Fruit fly (Drosophila melanogaster) whole organism, embryonic: ENCODE results near the gene CG12948.

Experiments
- CG10654 ChIP-seq: fragments of 200-800 bp; sonication (Bioruptor generic); optimal IDR thresholded peaks from 2 replicates; lab custom pipeline; 2016; ENCODE audit warnings: missing biosample characterization, missing genetic modification characterization
- CG18476 ChIP-seq: fragments of 200-800 bp; sonication (Bioruptor generic); optimal IDR thresholded peaks from 2 replicates; lab custom pipeline; 2016; ENCODE audit warnings: missing biosample characterization, mild to moderate bottlenecking, missing genetic modification characterization
- CG5953 ChIP-seq: fragments of 200-800 bp; sonication (Bioruptor generic); IDR thresholded peaks from 2 replicates; pipeline ENCODE4 v1.3.6; 2022; ENCODE audit warnings: missing biosample characterization, missing genetic modification characterization
- CG6272 ChIP-seq: fragments of 200-800 bp; sonication (Bioruptor generic); IDR thresholded peaks from 2 replicates; pipeline ENCODE4 v1.3.6; 2022; ENCODE audit warnings: missing biosample characterization, missing genetic modification characterization
- CG7786 ChIP-seq: fragments of 200-800 bp; sonication (Bioruptor generic); optimal IDR thresholded peaks from 2 replicates; lab custom pipeline; 2016; ENCODE audit warnings: missing biosample characterization, missing genetic modification characterization
- Camta ChIP-seq: fragments of 200-800 bp; sonication (Bioruptor generic); optimal IDR thresholded peaks from 2 replicates; lab custom pipeline; 2016; ENCODE audit warnings: missing biosample characterization, missing genetic modification characterization
- Lpt ChIP-seq: fragments of >200 bp; optimal IDR thresholded peaks from 2 replicates; lab custom pipeline; 2018; ENCODE audit warnings: missing biosample characterization, missing genetic modification characterization
- Max ChIP-seq: fragments of 200-800 bp; sonication (Bioruptor generic); optimal IDR thresholded peaks from 2 replicates; lab custom pipeline; 2016; ENCODE audit warnings: missing biosample characterization, mild to moderate bottlenecking, missing genetic modification characterization
- Ssrp ChIP-seq: fragments of 200-800 bp; sonication (Bioruptor generic); optimal IDR thresholded peaks from 2 replicates; lab custom pipeline; 2018; ENCODE audit warnings: missing biosample characterization, mild to moderate bottlenecking, missing genetic modification characterization, moderate library complexity
- ci ChIP-seq: fragments of 200-800 bp; sonication (Bioruptor generic); IDR thresholded peaks from 3 replicates; pipeline ENCODE4 v1.3.6; 2022; ENCODE audit warnings: missing biosample characterization, missing genetic modification characterization
- inv ChIP-seq: fragments of 200-800 bp; sonication (Bioruptor generic); IDR thresholded peaks from 2 replicates; pipeline ENCODE4 v1.3.6; 2022; ENCODE audit warnings: missing biosample characterization, missing genetic modification characterization; ENCODE audit not compliant: partially characterized antibody
- prd ChIP-seq, 3 experiments: fragments of >200 bp in 2 of 3; fragments of 200-800 bp in 1 of 3; sonication (Bioruptor generic) in 1 of 3; optimal IDR thresholded peaks in 2 of 3; IDR thresholded peaks in 1 of 3; 2 replicates in 2 of 3; 3 replicates in 1 of 3; pipeline versions ENCODE4 v1.3.6 to Lab custom; 2017 to 2022; ENCODE audit warnings: missing biosample characterization in 1 of 3, missing genetic modification characterization in 1 of 3
- psq ChIP-seq: fragments of 200-800 bp; sonication (Bioruptor generic); optimal IDR thresholded peaks from 2 replicates; lab custom pipeline; 2017; ENCODE audit warnings: missing biosample characterization, missing genetic modification characterization

DNA sequence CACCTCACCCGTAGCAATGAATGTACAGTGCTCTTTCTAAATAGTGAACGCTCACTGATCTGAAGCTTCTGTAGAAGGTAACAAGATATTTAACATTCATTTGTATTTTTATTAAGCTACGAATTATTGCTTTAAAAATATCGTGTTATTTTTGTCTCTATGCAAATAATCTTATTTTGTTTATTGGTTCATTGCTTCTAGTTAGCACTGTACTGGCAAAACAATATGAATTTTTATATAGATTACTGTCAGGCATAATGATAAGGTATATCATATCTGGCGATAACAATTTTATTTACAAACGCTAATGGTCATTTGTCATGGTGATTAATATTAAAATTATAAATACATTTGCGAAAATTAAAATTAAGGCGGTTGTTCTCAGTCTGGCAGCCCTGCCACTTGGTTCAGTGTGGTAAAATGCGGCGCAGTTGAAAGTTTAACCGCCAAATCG is 24.0 kb upstream of the CG12948 start, which contains the start of gene CG9471:
- TF ChIP-seq psq, result peak; percentile 57
- TF ChIP-seq CG5953, result peak; percentile 83
- TF ChIP-seq Lpt (GFP tag; lab: Kevin White, UChicago), result no peak
- TF ChIP-seq ci (GFP tag; lab: Robert Waterston, UW), result peak; percentile 94
- peak; percentile 93 for TF ChIP-seq CG7786
- TF ChIP-seq CG10654 (GFP tag; lab: Kevin White, UChicago), result peak; percentile 89
- peak; percentile 87 for TF ChIP-seq CG6272 (GFP tag; lab: Robert Waterston, UW)
- no peak for TF ChIP-seq inv
- peak; percentile 87 for TF ChIP-seq Ssrp (tag; lab: Kevin White, UChicago)
- TF ChIP-seq prd (optimal IDR thresholded peaks at IDR 0.05; lab: Kevin White, UChicago), result no peak
- TF ChIP-seq prd (GFP tag; IDR thresholded peaks at IDR 0.05; lab: Robert Waterston, UW), result peak; percentile 96
- TF ChIP-seq Camta (GFP tag; lab: Kevin White, UChicago), result peak; percentile 87
- peak; percentile 89 for TF ChIP-seq CG18476 (GFP tag; lab: Kevin White, UChicago)
- TF ChIP-seq Max (GFP tag; lab: Kevin White, UChicago), result peak; percentile 86
